Fruit fly (Drosophila melanogaster): ENCODE results near the gene cyst.

Gene cyst

dm6 chr2L:19473397-19474009, 35.1 kb downstream of the cyst start:
- TF ChIP-seq CG17801 (GFP tag; optimal IDR thresholded peaks at IDR 0.05; ENCODE audit: partially characterized antibody): no peak

- peak; percentile 86 for TF ChIP-seq CG17801 (GFP tag; optimal IDR thresholded peaks at IDR 0.05; ENCODE audit: partially characterized antibody)
Observed at dm6 chr2L:19472256-19472655, 36.3 kb downstream of the cyst start.

dm6 chr2L:19469751-19470150, 38.8 kb downstream of the cyst start:
- TF ChIP-seq CG17801 (GFP tag; optimal IDR thresholded peaks at IDR 0.05; ENCODE audit: partially characterized antibody): no peak

dm6 chr2L:19469090-19469489, 39.5 kb downstream of the cyst start:
- no peak for TF ChIP-seq CG17801 (GFP tag; optimal IDR thresholded peaks at IDR 0.05; ENCODE audit: partially characterized antibody)

DNA sequence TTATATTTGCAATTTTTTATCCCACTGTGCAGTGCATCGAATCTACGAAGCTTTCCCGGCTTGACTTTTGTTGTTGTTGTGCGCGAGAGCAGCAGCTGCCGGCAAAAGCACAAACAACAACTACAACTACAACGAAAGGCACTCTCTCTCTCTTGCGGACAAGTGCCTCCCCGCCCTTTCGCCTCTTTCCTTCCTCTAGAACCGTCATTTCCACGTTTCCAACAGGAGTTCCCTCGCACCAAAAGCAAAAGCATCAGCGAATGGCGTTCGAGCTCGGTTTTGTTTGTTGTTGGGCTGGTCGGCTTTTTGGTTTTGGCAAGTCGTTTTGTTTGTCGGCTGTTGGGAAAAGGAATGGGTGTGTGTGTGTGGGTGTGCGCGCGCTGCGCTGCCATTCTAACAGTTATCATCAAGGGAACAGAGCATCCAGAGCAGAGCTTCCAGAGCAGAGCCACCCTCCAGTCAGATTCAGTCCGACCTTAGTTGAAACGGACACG, 44.7 kb downstream of the cyst start, which contains the start of gene tj:
TSS of gene tj (plus strand) at position 444 of the 494 bp plus-strand sequence.
- TF ChIP-seq CG17801 (GFP tag; optimal IDR thresholded peaks at IDR 0.05; ENCODE audit: partially characterized antibody): no peak

DNA sequence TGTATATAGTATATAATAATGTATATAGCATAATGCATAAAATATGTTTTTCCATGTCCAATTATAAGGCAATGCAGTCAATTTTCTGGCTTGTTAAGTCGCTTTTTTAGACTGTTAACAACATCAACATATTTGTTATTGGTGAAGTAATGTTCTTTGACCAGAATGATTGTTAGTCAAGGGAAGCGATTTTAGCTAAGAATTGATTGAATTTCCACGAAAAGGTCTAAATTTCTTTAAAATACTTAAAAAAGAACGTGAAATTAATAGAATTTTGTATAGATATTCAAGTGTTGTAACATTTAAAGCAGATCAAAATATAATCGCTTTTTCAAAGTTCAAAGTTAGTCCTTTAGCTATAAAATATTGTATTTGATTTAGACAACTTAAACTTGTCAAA, 45.2 kb downstream of the cyst start:
- TF ChIP-seq CG17801 (GFP tag; optimal IDR thresholded peaks at IDR 0.05; ENCODE audit: partially characterized antibody): no peak

dm6 chr2L:19462898-19463297, 45.7 kb downstream of the cyst start:
- no peak for TF ChIP-seq CG17801 (GFP tag; optimal IDR thresholded peaks at IDR 0.05; ENCODE audit: partially characterized antibody)

- TF ChIP-seq CG17801 (GFP tag; optimal IDR thresholded peaks at IDR 0.05; ENCODE audit: partially characterized antibody): no peak
Observed at dm6 chr2L:19459404-19459803, 49.2 kb downstream of the cyst start.

DNA sequence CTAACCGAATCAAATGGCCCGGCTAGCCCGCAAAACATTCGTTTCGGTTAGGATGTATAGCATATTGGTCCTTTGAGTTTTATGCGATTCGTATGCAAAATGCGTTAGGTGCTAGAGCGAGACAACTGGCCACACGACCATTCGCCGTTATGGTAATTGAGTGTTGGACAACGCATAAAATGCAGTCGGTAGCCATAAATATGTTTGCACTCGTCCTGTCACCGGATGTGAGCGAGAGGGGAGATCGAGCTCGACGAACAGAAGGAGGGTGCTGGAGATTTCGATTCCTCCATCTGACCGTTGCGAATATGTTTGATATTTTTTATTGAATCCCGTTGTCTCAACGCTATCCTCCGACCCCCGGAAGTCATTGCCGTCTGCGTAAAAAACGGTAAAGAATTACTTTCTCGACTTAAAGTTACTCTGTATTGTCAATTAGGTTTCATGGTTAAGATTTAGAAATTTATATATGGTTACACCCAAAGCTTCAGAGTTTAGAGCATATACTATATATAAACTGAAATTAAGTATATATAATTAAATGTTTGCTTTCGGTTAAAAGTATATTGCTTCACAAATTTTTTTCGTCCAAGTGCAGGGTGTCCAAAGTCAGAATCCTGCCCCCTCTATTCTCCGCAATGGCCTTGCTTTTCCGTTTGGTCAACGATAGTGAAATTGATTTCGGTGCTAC, 50.5 kb downstream of the cyst start:
- no peak for TF ChIP-seq CG17801 (GFP tag; optimal IDR thresholded peaks at IDR 0.05; ENCODE audit: partially characterized antibody)

DNA sequence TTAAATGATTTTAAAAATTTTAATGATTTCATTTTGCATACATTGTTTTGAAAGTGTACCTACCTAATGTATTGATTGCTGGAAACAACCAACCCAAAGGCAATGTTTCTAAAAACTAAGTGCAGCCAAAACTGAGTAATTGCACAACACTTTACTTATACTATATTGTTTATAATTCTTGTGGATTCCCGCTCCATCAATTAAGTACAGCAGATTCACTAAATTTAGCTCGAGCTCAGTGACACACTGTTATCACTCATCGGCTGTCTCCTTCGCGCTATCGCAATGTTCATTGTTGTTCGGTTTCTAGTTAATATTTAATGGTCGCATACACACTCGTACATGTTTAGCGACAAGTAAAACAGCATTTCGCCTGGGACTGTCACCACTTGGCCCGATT, 52.8 kb downstream of the cyst start:
- no peak for TF ChIP-seq CG17801 (GFP tag; optimal IDR thresholded peaks at IDR 0.05; ENCODE audit: partially characterized antibody)

DNA sequence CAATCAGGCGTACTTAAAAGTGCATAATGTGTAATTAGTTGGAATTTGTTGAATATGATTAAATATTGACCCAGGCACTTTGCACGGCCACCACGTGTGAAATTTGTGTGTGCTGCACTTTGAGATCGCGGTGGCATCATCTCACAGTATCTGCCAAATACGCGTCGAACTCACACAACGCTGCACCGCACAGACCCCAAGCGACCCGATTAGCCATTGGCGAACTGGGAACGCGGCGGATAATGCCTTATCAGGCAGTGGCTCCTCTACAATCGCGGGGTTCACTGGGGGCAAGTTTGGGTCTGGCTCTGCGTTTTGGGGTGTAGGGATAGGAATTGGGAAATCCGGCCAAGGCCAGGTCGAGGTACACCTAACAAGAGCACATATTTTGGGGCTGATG, 53.4 kb downstream of the cyst start:
- no peak for TF ChIP-seq CG17801 (GFP tag; optimal IDR thresholded peaks at IDR 0.05; ENCODE audit: partially characterized antibody)

DNA sequence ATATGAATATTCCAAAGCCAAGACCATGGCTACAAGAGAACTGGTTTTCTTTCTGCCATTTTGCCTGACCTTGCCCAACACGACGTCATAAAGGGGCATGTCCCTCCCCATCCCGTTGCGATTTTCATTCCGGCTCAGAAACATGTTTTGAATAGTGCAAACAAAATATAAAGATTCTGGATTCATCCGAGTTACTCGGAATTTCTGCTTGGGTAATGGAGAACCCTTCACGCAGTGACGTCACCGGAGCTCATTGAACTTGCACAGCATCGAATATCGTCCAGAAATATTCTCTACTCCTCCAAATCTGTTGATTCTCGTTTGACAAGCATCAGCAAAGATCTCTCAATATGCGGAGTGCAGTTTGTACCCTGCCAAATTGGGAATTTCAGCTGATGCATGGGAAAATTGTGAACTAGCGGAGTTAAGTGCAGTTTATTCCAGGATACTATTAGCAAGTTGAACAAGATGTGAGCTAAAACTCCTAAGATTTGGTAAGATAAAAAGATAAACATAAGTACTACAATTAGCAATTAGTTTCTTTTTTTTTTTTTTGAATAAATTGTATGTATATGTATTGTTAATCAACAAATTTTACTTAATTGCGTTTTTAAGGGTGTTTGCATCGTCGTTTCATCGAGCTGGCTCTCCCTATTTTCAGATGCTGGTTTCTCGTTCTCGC, 54.4 kb downstream of the cyst start, which contains the start of gene CG10026:
TSS of gene CG10026 (plus strand) at position 187 of the 682 bp plus-strand sequence.
- TF ChIP-seq CG17801 (GFP tag; optimal IDR thresholded peaks at IDR 0.05; ENCODE audit: partially characterized antibody): no peak

- TF ChIP-seq CG17801 (GFP tag; optimal IDR thresholded peaks at IDR 0.05; ENCODE audit: partially characterized antibody): peak; percentile 3
Observed at dm6 chr2L:19453381-19453780, 55.2 kb downstream of the cyst start, which contains the start of gene Top2. Gene Top2 (minus strand): TSS chr2L:19453490.

DNA sequence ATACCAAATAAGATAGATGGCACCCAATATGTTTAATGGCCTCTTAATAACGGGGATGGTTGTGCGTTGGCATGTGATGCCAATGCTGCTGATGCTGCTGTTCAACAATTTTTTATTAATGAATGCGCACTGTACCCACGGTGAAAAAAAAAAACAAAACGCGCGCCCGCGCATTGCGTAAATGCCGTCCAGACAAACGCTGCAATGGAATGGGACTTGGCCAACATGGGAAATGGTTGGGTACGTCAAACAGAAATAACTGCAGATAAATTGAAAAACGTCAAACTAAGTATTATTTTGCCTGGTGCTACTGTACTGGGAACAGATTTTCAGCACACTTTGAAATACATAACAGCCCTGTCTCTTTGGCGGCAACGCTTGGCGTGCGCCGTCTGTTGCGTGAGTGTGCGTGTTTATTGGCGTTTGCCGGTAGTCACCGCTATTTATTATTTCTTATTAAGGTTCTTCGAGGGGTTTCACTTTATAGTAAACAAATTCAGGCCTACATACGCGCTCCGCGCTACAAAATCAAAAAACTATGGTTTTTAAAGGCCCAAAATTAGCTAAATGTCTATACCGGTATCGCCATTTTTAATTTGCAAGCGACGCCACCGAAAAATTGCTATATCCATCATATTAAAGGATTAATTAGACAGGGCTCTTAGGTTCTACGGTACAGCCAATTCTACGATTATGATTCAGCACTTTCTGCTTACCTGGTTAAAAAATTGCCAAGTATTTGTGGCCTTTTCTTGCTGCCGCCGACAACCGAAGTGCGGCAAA, 55.8 kb downstream of the cyst start:
- no peak for TF ChIP-seq CG17801 (GFP tag; optimal IDR thresholded peaks at IDR 0.05; ENCODE audit: partially characterized antibody)
